Worm (Caenorhabditis elegans) whole organism, L1 larva: Measurements from ENCODE around the gene F46H6.5.

ENCODE experiments used
- C04F5.9 ChIP-seq: sonication (generic microtip); optimal IDR thresholded peaks from 2 replicates; lab custom pipeline; 2016; ENCODE audit warnings: missing genetic modification characterization, missing compliant biosample characterization
- C16A3.4 ChIP-seq: fragments of 150-350 bp; optimal IDR thresholded peaks from 2 replicates; lab custom pipeline; 2014; ENCODE audit warnings: missing biosample characterization, missing genetic modification characterization
- C34B4.2 ChIP-seq: sonication (generic microtip); optimal IDR thresholded peaks from 2 replicates; lab custom pipeline; 2017; ENCODE audit warnings: mild to moderate bottlenecking, missing genetic modification characterization, missing compliant biosample characterization
- F16B12.6 ChIP-seq: fragments of 150-350 bp; optimal IDR thresholded peaks from 2 replicates; lab custom pipeline; 2014; ENCODE audit warnings: missing biosample characterization, missing genetic modification characterization
- aha-1 ChIP-seq: fragments of 150-350 bp; optimal IDR thresholded peaks from 2 replicates; lab custom pipeline; 2014; ENCODE audit warnings: missing biosample characterization, missing genetic modification characterization
- alr-1 ChIP-seq: fragments of 200-800 bp; sonication (Bioruptor generic); optimal IDR thresholded peaks from 2 replicates; lab custom pipeline; 2018; ENCODE audit warnings: borderline replicate concordance, mild to moderate bottlenecking, missing genetic modification characterization, missing compliant biosample characterization
- ama-1 ChIP-seq: fragments of 150-350 bp; optimal IDR thresholded peaks from 2 replicates; lab custom pipeline; 2014
- blmp-1 ChIP-seq: fragments of 150-350 bp; optimal IDR thresholded peaks from 2 replicates; lab custom pipeline; 2014; ENCODE audit warnings: missing biosample characterization, missing genetic modification characterization
- ceh-63 ChIP-seq: fragments of 200-800 bp; sonication (Bioruptor generic); optimal IDR thresholded peaks from 2 replicates; lab custom pipeline; 2018; ENCODE audit warnings: mild to moderate bottlenecking, missing genetic modification characterization, missing compliant biosample characterization
- ceh-82 ChIP-seq, 3 experiments: fragments of 150-350 bp in 1 of 3; sonication (generic microtip) in 2 of 3; optimal IDR thresholded peaks; 2 replicates each; lab custom pipeline; 2014 to 2017; ENCODE audit warnings: missing biosample characterization in 3 of 3, missing genetic modification characterization in 3 of 3
- dpl-1 ChIP-seq, 3 experiments: fragments of 150-350 bp in 2 of 3; sonication (generic microtip) in 1 of 3; optimal IDR thresholded peaks; 2 replicates each; lab custom pipeline; 2014 to 2017; ENCODE audit warnings: missing biosample characterization in 3 of 3, missing genetic modification characterization in 3 of 3, missing genetic modification reagents in 3 of 3
- efl-1 ChIP-seq, 4 experiments: fragments of 150-350 bp; optimal IDR thresholded peaks in 3 of 4; peaks in 1 of 4; 1 replicate in 1 of 4; 2 replicates in 3 of 4; lab custom pipeline; 2014; ENCODE audit warnings: missing biosample characterization in 2 of 4, missing genetic modification characterization in 2 of 4, missing genetic modification reagents in 2 of 4
- efl-3 ChIP-seq: fragments of 200-800 bp; sonication (Bioruptor generic); optimal IDR thresholded peaks from 2 replicates; lab custom pipeline; 2018; ENCODE audit warnings: mild to moderate bottlenecking, missing genetic modification characterization, missing compliant biosample characterization
- egl-13 ChIP-seq: sonication (generic microtip); optimal IDR thresholded peaks from 2 replicates; lab custom pipeline; 2016; ENCODE audit warnings: missing genotype, missing genetic modification reagents, missing genetic modification characterization, missing compliant biosample characterization
- fkh-10 ChIP-seq: sonication (generic microtip); optimal IDR thresholded peaks from 2 replicates; lab custom pipeline; 2017; ENCODE audit warnings: missing biosample characterization, missing genetic modification reagents, missing genetic modification characterization
- fkh-4 ChIP-seq: sonication (generic microtip); optimal IDR thresholded peaks from 2 replicates; lab custom pipeline; 2016; ENCODE audit warnings: missing compliant biosample characterization, missing genetic modification characterization, borderline replicate concordance
- fkh-8 ChIP-seq: sonication (generic microtip); optimal IDR thresholded peaks from 2 replicates; lab custom pipeline; 2016; ENCODE audit warnings: mild to moderate bottlenecking, missing genetic modification characterization, missing compliant biosample characterization
- fos-1 ChIP-seq: fragments of 150-350 bp; optimal IDR thresholded peaks from 2 replicates; lab custom pipeline; 2014; ENCODE audit warnings: missing biosample characterization, missing genetic modification characterization
- hlh-4 ChIP-seq: sonication (generic microtip); optimal IDR thresholded peaks from 2 replicates; lab custom pipeline; 2016; ENCODE audit warnings: mild to moderate bottlenecking, missing genetic modification characterization, missing compliant biosample characterization
- irx-1 ChIP-seq: sonication (generic microtip); optimal IDR thresholded peaks from 2 replicates; lab custom pipeline; 2016; ENCODE audit warnings: missing genetic modification characterization, missing compliant biosample characterization
- isw-1 ChIP-seq: fragments of 200-800 bp; sonication (Bioruptor generic); IDR thresholded peaks from 2 replicates; pipeline ENCODE4 v1.3.6; 2022; ENCODE audit warnings: missing genetic modification characterization, missing compliant biosample characterization
- jun-1 ChIP-seq: fragments of 150-350 bp; optimal IDR thresholded peaks from 2 replicates; lab custom pipeline; 2014; ENCODE audit warnings: missing biosample characterization, missing genetic modification reagents, missing genetic modification characterization
- lin-14 ChIP-seq: fragments of 200-800 bp; sonication (Bioruptor generic); optimal IDR thresholded peaks from 2 replicates; lab custom pipeline; 2018; ENCODE audit warnings: mild to moderate bottlenecking, missing genetic modification characterization, moderate library complexity, missing compliant biosample characterization
- lin-35 ChIP-seq, 2 experiments: fragments of 150-350 bp; optimal IDR thresholded peaks; 2 replicates each; lab custom pipeline; 2014; ENCODE audit warnings: missing biosample characterization in 2 of 2, missing genetic modification characterization in 2 of 2, missing genetic modification reagents in 2 of 2
- lin-39 ChIP-seq: fragments of 150-350 bp; optimal IDR thresholded peaks from 2 replicates; lab custom pipeline; 2014; ENCODE audit warnings: missing biosample characterization, missing genetic modification reagents, missing genetic modification characterization
- lir-3 ChIP-seq: sonication (generic microtip); optimal IDR thresholded peaks from 2 replicates; lab custom pipeline; 2016; ENCODE audit warnings: mild to moderate bottlenecking, missing genetic modification characterization, moderate library complexity, missing compliant biosample characterization; ENCODE audit not compliant: poor library complexity
- lsy-2 ChIP-seq, 2 experiments: fragments of 150-350 bp; optimal IDR thresholded peaks; 2 replicates each; lab custom pipeline; 2014; ENCODE audit warnings: missing biosample characterization in 2 of 2, missing genetic modification characterization in 2 of 2
- mdl-1 ChIP-seq, 2 experiments: fragments of 150-350 bp; optimal IDR thresholded peaks; 2 replicates each; lab custom pipeline; 2014 to 2017; ENCODE audit warnings: missing biosample characterization in 2 of 2, missing genetic modification characterization in 2 of 2, inconsistent platforms in 1 of 2
- mef-2 ChIP-seq: fragments of 150-350 bp; optimal IDR thresholded peaks from 2 replicates; lab custom pipeline; 2014; ENCODE audit warnings: missing biosample characterization, missing genetic modification characterization
- mep-1 ChIP-seq: fragments of 150-350 bp; optimal IDR thresholded peaks from 2 replicates; lab custom pipeline; 2014; ENCODE audit warnings: missing biosample characterization, missing genetic modification characterization
- nhr-19 ChIP-seq: fragments of 200-800 bp; sonication (Bioruptor generic); conservative IDR thresholded peaks from 2 replicates; pipeline ENCODE4 v1.3.6; 2022; ENCODE audit warnings: missing genetic modification characterization, missing compliant biosample characterization
- nhr-20 ChIP-seq: sonication (generic microtip); optimal IDR thresholded peaks from 2 replicates; lab custom pipeline; 2016; ENCODE audit warnings: mild to moderate bottlenecking, missing genetic modification characterization, missing compliant biosample characterization
- nhr-28 ChIP-seq: fragments of 150-350 bp; optimal IDR thresholded peaks from 2 replicates; lab custom pipeline; 2014; ENCODE audit warnings: missing biosample characterization, missing genetic modification characterization
- nhr-47 ChIP-seq: sonication (generic microtip); optimal IDR thresholded peaks from 2 replicates; lab custom pipeline; 2016; ENCODE audit warnings: mild to moderate bottlenecking, missing genetic modification characterization, moderate library complexity, missing compliant biosample characterization
- nhr-76 ChIP-seq: sonication (generic microtip); optimal IDR thresholded peaks from 2 replicates; lab custom pipeline; 2017; ENCODE audit warnings: missing biosample characterization, missing genetic modification characterization
- nhr-77 ChIP-seq: fragments of 150-350 bp; optimal IDR thresholded peaks from 2 replicates; lab custom pipeline; 2014; ENCODE audit warnings: missing biosample characterization, missing genetic modification characterization
- nhr-84 ChIP-seq: sonication (generic microtip); optimal IDR thresholded peaks from 2 replicates; lab custom pipeline; 2017; ENCODE audit warnings: missing biosample characterization, missing genetic modification characterization
- nhr-85 ChIP-seq: sonication (generic microtip); peaks from one replicate; lab custom pipeline; 2016; ENCODE audit warnings: missing genetic modification characterization, inconsistent platforms, missing compliant biosample characterization
- nhr-90 ChIP-seq: sonication (generic microtip); optimal IDR thresholded peaks from 2 replicates; lab custom pipeline; 2016; ENCODE audit warnings: mild to moderate bottlenecking, missing genetic modification characterization, missing compliant biosample characterization; ENCODE audit not compliant: poor library complexity
- pax-3 ChIP-seq: fragments of 200-800 bp; sonication (Bioruptor generic); optimal IDR thresholded peaks from 2 replicates; lab custom pipeline; 2018; ENCODE audit warnings: mild to moderate bottlenecking, missing genetic modification characterization, moderate library complexity, missing compliant biosample characterization
- rnt-1 ChIP-seq: sonication (generic microtip); optimal IDR thresholded peaks from 2 replicates; lab custom pipeline; 2016; ENCODE audit warnings: mild to moderate bottlenecking, missing genetic modification characterization, moderate library complexity, missing compliant biosample characterization
- skn-1 ChIP-seq: fragments of 150-350 bp; optimal IDR thresholded peaks from 2 replicates; lab custom pipeline; 2014; ENCODE audit warnings: missing biosample characterization, missing genetic modification characterization
- snpc-4 ChIP-seq: fragments of 150-350 bp; optimal IDR thresholded peaks from 2 replicates; lab custom pipeline; 2014; ENCODE audit warnings: missing biosample characterization, missing genetic modification characterization
- snu-23 ChIP-seq: sonication (generic microtip); optimal IDR thresholded peaks from 2 replicates; lab custom pipeline; 2016; ENCODE audit warnings: missing genetic modification characterization, missing compliant biosample characterization
- sox-4 ChIP-seq: sonication (generic microtip); optimal IDR thresholded peaks from 2 replicates; lab custom pipeline; 2016; ENCODE audit warnings: missing genetic modification characterization, missing compliant biosample characterization
- swsn-7 ChIP-seq: sonication (generic microtip); optimal IDR thresholded peaks from 2 replicates; lab custom pipeline; 2016; ENCODE audit warnings: missing genetic modification characterization, missing compliant biosample characterization
- tbx-2 ChIP-seq: sonication (generic microtip); optimal IDR thresholded peaks from 2 replicates; lab custom pipeline; 2016; ENCODE audit warnings: missing genetic modification characterization, missing compliant biosample characterization
- unc-62 ChIP-seq: fragments of 150-350 bp; optimal IDR thresholded peaks from 2 replicates; lab custom pipeline; 2014; ENCODE audit warnings: missing biosample characterization, missing genetic modification reagents, missing genetic modification characterization
- unc-86 ChIP-seq: sonication (generic microtip); optimal IDR thresholded peaks from 2 replicates; lab custom pipeline; 2016; ENCODE audit warnings: missing genetic modification characterization, missing compliant biosample characterization
- xbp-1 ChIP-seq: sonication (generic microtip); optimal IDR thresholded peaks from 2 replicates; lab custom pipeline; 2016; ENCODE audit warnings: missing genetic modification characterization, missing compliant biosample characterization
- ztf-11 ChIP-seq, 2 experiments: sonication (generic microtip); optimal IDR thresholded peaks; 2 replicates each; lab custom pipeline; 2016 to 2017; ENCODE audit warnings: missing genetic modification characterization in 2 of 2, missing biosample characterization in 1 of 2, missing compliant biosample characterization in 1 of 2
- ztf-4 ChIP-seq: fragments of 150-350 bp; optimal IDR thresholded peaks from 2 replicates; lab custom pipeline; 2014; ENCODE audit warnings: missing biosample characterization, missing genetic modification characterization

F46H6.5 gene

ce11 chrX:4457853-4458322 is 34.1 kb downstream of the F46H6.5 start, which contains the start of gene aps-2:
aps-2 (plus strand) TSS chrX:4458272.
- TF ChIP-seq C16A3.4 (tag; lab: Kevin White, UChicago) (peak; percentile 45), lin-14 (GFP tag; lab: Kevin White, UChicago) (peak; percentile 74), nhr-28 (tag; lab: Kevin White, UChicago) (no peak), mdl-1 (tag; optimal IDR thresholded peaks at IDR 0.05; lab: Kevin White, UChicago) (peak in 1 of 2 experiments; percentile 8), unc-62 (GFP tag; lab: Kevin White, UChicago) (no peak), jun-1 (tag; lab: Kevin White, UChicago) (peak; percentile 40), rnt-1 (tag; lab: Kevin White, UChicago) (peak; percentile 62), F16B12.6 (tag; lab: Kevin White, UChicago) (peak; percentile 15), ceh-82 (tag; optimal IDR thresholded peaks at IDR 0.05; lab: Kevin White, UChicago) (peak in 2 of 3 experiments; percentile 5 to 67), lir-3 (tag; lab: Kevin White, UChicago) (no peak), efl-3 (GFP tag; lab: Kevin White, UChicago) (no peak), nhr-19 (GFP tag; lab: Robert Waterston, UW) (peak; percentile 38), C34B4.2 (tag; lab: Kevin White, UChicago) (no peak), mef-2 (no peak), skn-1 (tag; lab: Kevin White, UChicago) (no peak), blmp-1 (tag; lab: Kevin White, UChicago) (peak; percentile 22), snu-23 (GFP tag; lab: Kevin White, UChicago) (peak; percentile 67), fkh-10 (GFP tag; lab: Kevin White, UChicago) (peak; percentile 39), irx-1 (tag; lab: Kevin White, UChicago) (no peak), C04F5.9 (tag; lab: Kevin White, UChicago) (no peak), nhr-76 (tag; lab: Kevin White, UChicago) (no peak), snpc-4 (tag; lab: Kevin White, UChicago) (no peak), nhr-90 (tag; lab: Kevin White, UChicago) (peak; percentile 28), fkh-4 (tag; lab: Kevin White, UChicago) (no peak), sox-4 (tag; lab: Kevin White, UChicago) (no peak), isw-1 (GFP tag; lab: Robert Waterston, UW) (no peak), efl-1 (optimal IDR thresholded peaks at IDR 0.05; lab: Kevin White, UChicago) (peak; percentile 48 to 69), efl-1 (GFP tag; optimal IDR thresholded peaks at IDR 0.05 in 1 of 2; lab: Kevin White, UChicago) (peak in 1 of 2 experiments; percentile 90), tbx-2 (tag; lab: Kevin White, UChicago) (no peak), nhr-84 (no peak), xbp-1 (tag; lab: Kevin White, UChicago) (peak; percentile 71), nhr-77 (tag; lab: Kevin White, UChicago) (no peak), pax-3 (tag; lab: Kevin White, UChicago) (no peak), lsy-2 (tag; optimal IDR thresholded peaks at IDR 0.05; lab: Kevin White, UChicago) (peak; percentile 34 to 70), ztf-4 (tag; lab: Kevin White, UChicago) (no peak), mep-1 (tag; lab: Kevin White, UChicago) (peak; percentile 38), fkh-8 (tag; lab: Kevin White, UChicago) (peak; percentile 26), ceh-63 (GFP tag; lab: Kevin White, UChicago) (no peak), nhr-20 (peak; percentile 53), ama-1 (no peak), hlh-4 (tag; lab: Kevin White, UChicago) (no peak), fos-1 (no peak), swsn-7 (tag; lab: Kevin White, UChicago) (peak; percentile 57), ztf-11 (tag; optimal IDR thresholded peaks at IDR 0.05; lab: Kevin White, UChicago) (no peak), nhr-47 (tag; lab: Kevin White, UChicago) (peak; percentile 69), unc-86 (peak; percentile 41), dpl-1 (GFP tag; optimal IDR thresholded peaks at IDR 0.05; lab: Kevin White, UChicago) (peak; percentile 28 to 49 (median 47)), lin-35 (GFP tag; optimal IDR thresholded peaks at IDR 0.05; lab: Kevin White, UChicago) (peak; percentile 32 to 61), aha-1 (tag; lab: Kevin White, UChicago) (no peak), alr-1 (no peak), nhr-85 (tag; lab: Kevin White, UChicago) (peak; percentile 64), egl-13 (tag; lab: Kevin White, UChicago) (peak; percentile 13), lin-39 (tag; lab: Kevin White, UChicago) (peak; percentile 28)
